Worm (Caenorhabditis elegans) whole organism, L4 larva: ENCODE results near the gene str-172.

Source experiments
- nhr-10 ChIP-seq: fragments of 150-350 bp; optimal IDR thresholded peaks from 2 replicates; lab custom pipeline; 2014; ENCODE audit warnings: missing biosample characterization, missing genetic modification characterization
- nhr-237 ChIP-seq: sonication (generic microtip); optimal IDR thresholded peaks from 2 replicates; lab custom pipeline; 2017; ENCODE audit warnings: missing biosample characterization, missing genetic modification characterization
- nhr-28 ChIP-seq: fragments of 150-350 bp; optimal IDR thresholded peaks from 2 replicates; lab custom pipeline; 2014; ENCODE audit warnings: missing biosample characterization, missing genetic modification characterization
- nhr-76 ChIP-seq: fragments of 150-350 bp; optimal IDR thresholded peaks from 2 replicates; lab custom pipeline; 2014; ENCODE audit warnings: missing biosample characterization, missing genetic modification characterization
- pqm-1 ChIP-seq: sonication (generic microtip); optimal IDR thresholded peaks from 2 replicates; lab custom pipeline; 2017; ENCODE audit warnings: missing biosample characterization, missing genetic modification characterization
- unc-130 ChIP-seq: sonication (generic microtip); optimal IDR thresholded peaks from 2 replicates; lab custom pipeline; 2016; ENCODE audit warnings: missing genetic modification reagents, missing genetic modification characterization, missing compliant biosample characterization
- vab-7 ChIP-seq: fragments of 200-800 bp; sonication (Bioruptor generic); IDR thresholded peaks from 2 replicates; pipeline ENCODE4 v1.3.6; 2022; ENCODE audit warnings: missing genetic modification reagents, missing genetic modification characterization, missing compliant biosample characterization
- zfp-3 ChIP-seq: fragments of 200-800 bp; sonication (Bioruptor generic); conservative IDR thresholded peaks from 2 replicates; pipeline ENCODE4 v1.3.6; 2022; ENCODE audit warnings: missing genetic modification reagents, missing genetic modification characterization, missing compliant biosample characterization
- ztf-11 ChIP-seq: fragments of 150-350 bp; optimal IDR thresholded peaks from 2 replicates; lab custom pipeline; 2014; ENCODE audit warnings: missing biosample characterization, missing genetic modification characterization

- no peak for TF ChIP-seq zfp-3
- TF ChIP-seq nhr-28 = no peak
- no peak for TF ChIP-seq nhr-237
- no peak for TF ChIP-seq unc-130 (GFP tag; lab: Kevin White, UChicago)
- no peak for TF ChIP-seq ztf-11 (tag; lab: Kevin White, UChicago)
- TF ChIP-seq nhr-10 (tag; lab: Kevin White, UChicago) = no peak
- no peak for TF ChIP-seq nhr-76 (tag; lab: Kevin White, UChicago)
- no peak for TF ChIP-seq pqm-1 (tag; lab: Kevin White, UChicago)
- TF ChIP-seq vab-7 (GFP tag; lab: Robert Waterston, UW) = no peak
Observed at ce11 chrIV:4877102-4877501, 9.6 kb upstream of the str-172 start, which contains the start of gene str-170.
